Worm (Caenorhabditis elegans) whole organism, early embryonic: Measurements from ENCODE around the gene srz-69.

ENCODE experiments used
- F13C5.2 ChIP-seq: sonication (generic microtip); optimal IDR thresholded peaks from 2 replicates; lab custom pipeline; 2017; ENCODE audit warnings: mild to moderate bottlenecking, missing genetic modification characterization, inconsistent platforms, missing compliant biosample characterization
- aly-1 ChIP-seq: sonication (generic microtip); optimal IDR thresholded peaks from 2 replicates; lab custom pipeline; 2016; ENCODE audit warnings: missing genetic modification characterization, missing compliant biosample characterization
- ets-7 ChIP-seq: sonication (generic microtip); optimal IDR thresholded peaks from 2 replicates; lab custom pipeline; 2016; ENCODE audit warnings: missing genotype, missing genetic modification characterization, missing compliant biosample characterization
- flt-1 ChIP-seq: fragments of 200-800 bp; sonication (Bioruptor generic); IDR thresholded peaks from 2 replicates; pipeline ENCODE4 v1.3.6; 2022; ENCODE audit warnings: missing genetic modification characterization, missing compliant biosample characterization
- hmg-4 ChIP-seq: fragments of 200-800 bp; sonication (Bioruptor generic); optimal IDR thresholded peaks from 2 replicates; lab custom pipeline; 2018; ENCODE audit warnings: mild to moderate bottlenecking, missing genetic modification characterization, missing compliant biosample characterization
- hnd-1 ChIP-seq: sonication (generic microtip); optimal IDR thresholded peaks from 2 replicates; lab custom pipeline; 2016; ENCODE audit warnings: missing genetic modification characterization, missing compliant biosample characterization
- pes-1 ChIP-seq: fragments of 200-800 bp; sonication (Bioruptor generic); IDR thresholded peaks from 2 replicates; pipeline ENCODE4 v1.3.6; 2022; ENCODE audit warnings: missing genetic modification reagents, missing genetic modification characterization, missing compliant biosample characterization
- scrt-1 ChIP-seq: fragments of 200-800 bp; sonication (Bioruptor generic); IDR thresholded peaks from 2 replicates; pipeline ENCODE4 v1.3.6; 2022; ENCODE audit warnings: missing genetic modification characterization, missing compliant biosample characterization
- sea-1 ChIP-seq: fragments of 200-800 bp; sonication (Bioruptor generic); conservative IDR thresholded peaks from 2 replicates; pipeline ENCODE4 v1.3.6; 2022; ENCODE audit warnings: missing genetic modification characterization, missing compliant biosample characterization
- tbx-11 ChIP-seq: fragments of 200-800 bp; sonication (Bioruptor generic); IDR thresholded peaks from 2 replicates; pipeline ENCODE4 v1.3.6; 2022; ENCODE audit warnings: missing genetic modification characterization, missing compliant biosample characterization
- tbx-37 ChIP-seq: fragments of 200-800 bp; sonication (Bioruptor generic); conservative IDR thresholded peaks from 2 replicates; pipeline ENCODE4 v1.3.6; 2022; ENCODE audit warnings: missing genetic modification reagents, missing genetic modification characterization, missing compliant biosample characterization
- tra-4 ChIP-seq: sonication (generic microtip); optimal IDR thresholded peaks from 2 replicates; lab custom pipeline; 2017; ENCODE audit warnings: missing genetic modification characterization, missing compliant biosample characterization

Gene srz-69

ce11 chrIV:3428434-3428950 is 48.5 kb downstream of the srz-69 start, which contains the start of the genes C04C3.9 and srz-60:
TSS of gene C04C3.9 (minus strand) at chrIV:3428534.
TSS of gene srz-60 (plus strand) at chrIV:3428900.
- no peak for TF ChIP-seq tra-4 (tag; lab: Kevin White, UChicago)
- TF ChIP-seq aly-1 (tag; lab: Kevin White, UChicago): no peak
- TF ChIP-seq sea-1 (GFP tag; lab: Robert Waterston, UW): no peak
- TF ChIP-seq scrt-1: no peak
- TF ChIP-seq flt-1 (GFP tag; lab: Robert Waterston, UW): no peak
- no peak for TF ChIP-seq F13C5.2 (tag; lab: Kevin White, UChicago)
- TF ChIP-seq pes-1 (GFP tag; lab: Robert Waterston, UW): no peak
- no peak for TF ChIP-seq hnd-1 (tag; lab: Kevin White, UChicago)
- no peak for TF ChIP-seq tbx-37
- no peak for TF ChIP-seq hmg-4 (GFP tag; lab: Kevin White, UChicago)
- TF ChIP-seq ets-7 (tag; lab: Kevin White, UChicago): no peak
- no peak for TF ChIP-seq tbx-11 (GFP tag; lab: Robert Waterston, UW)
